Fruit fly (Drosophila melanogaster): ENCODE results near the gene Sugb.
A peak's percentile ranks its signal among the peaks of the same experiment; 100 is the strongest.

Sugb gene

DNA sequence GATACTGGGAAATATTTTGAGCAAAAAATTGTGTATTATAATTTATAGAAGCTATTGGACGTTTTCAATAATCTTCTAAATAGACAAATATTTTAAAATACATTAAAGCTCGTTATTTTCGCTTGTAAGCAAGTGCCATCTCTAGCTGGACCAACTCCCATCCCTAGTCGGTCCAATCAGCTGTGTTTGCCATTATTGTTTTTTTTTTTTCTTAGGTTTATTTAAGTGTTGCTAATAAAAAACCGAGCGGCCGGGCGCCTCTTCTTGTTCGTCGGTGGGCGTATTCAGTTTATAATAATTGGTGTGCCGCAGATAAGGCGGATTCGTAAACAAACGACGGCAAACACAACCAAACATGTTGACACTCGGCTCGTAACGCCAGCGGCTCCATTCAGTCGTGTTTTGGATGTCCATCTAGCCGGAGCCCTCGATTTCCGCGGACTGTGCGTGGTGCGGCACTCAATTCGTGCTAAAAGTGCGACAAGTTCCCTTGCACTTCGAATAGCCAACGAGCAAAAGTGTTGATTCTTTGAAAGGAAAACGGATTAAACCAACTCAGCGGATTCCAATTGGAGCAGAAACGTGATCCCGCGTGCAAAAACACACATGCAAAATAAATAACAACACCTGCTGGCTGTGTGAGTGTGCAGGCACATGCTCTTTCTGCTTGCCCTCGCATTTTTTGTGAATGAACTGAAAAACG is at the start of gene Sugb (continued):
- TF ChIP-seq Hr39 (optimal IDR thresholded peaks at IDR 0.05) = no peak
- TF ChIP-seq CrebB (tag; optimal IDR thresholded peaks at IDR 0.05) = peak; percentile 58
- no peak for TF ChIP-seq Kr (GFP tag; optimal IDR thresholded peaks at IDR 0.05)
- TF ChIP-seq CG9932 (GFP tag; IDR thresholded peaks at IDR 0.05) = no peak
- TF ChIP-seq CG9817 (tag; optimal IDR thresholded peaks at IDR 0.05) = peak; percentile 63
- no peak for TF ChIP-seq CG11456 (GFP tag; IDR thresholded peaks at IDR 0.05)
- no peak for TF ChIP-seq Dip2 (GFP tag; IDR thresholded peaks at IDR 0.05)
- peak; percentile 18 for TF ChIP-seq cg (GFP tag; optimal IDR thresholded peaks at IDR 0.05)
- peak; percentile 19 for TF ChIP-seq D19A (tag; optimal IDR thresholded peaks at IDR 0.05)
- no peak for TF ChIP-seq slou (GFP tag; optimal IDR thresholded peaks at IDR 0.05)
- peak; percentile 58 to 73 for TF ChIP-seq dpn (GFP tag; optimal IDR thresholded peaks at IDR 0.05)
- no peak for TF ChIP-seq oc (tag; optimal IDR thresholded peaks at IDR 0.05)
- peak; percentile 7 for TF ChIP-seq CG16863 (GFP tag; optimal IDR thresholded peaks at IDR 0.05)
- TF ChIP-seq sob (GFP tag; IDR thresholded peaks at IDR 0.05) = peak; percentile 79
- peak; percentile 60 for TF ChIP-seq Abd-B (GFP tag; optimal IDR thresholded peaks at IDR 0.05)
- TF ChIP-seq CG16813 (GFP tag; IDR thresholded peaks at IDR 0.05; ENCODE audit: partially characterized antibody) = peak; percentile 52
- no peak for TF ChIP-seq tna (GFP tag; IDR thresholded peaks at IDR 0.05; ENCODE audit: partially characterized antibody)
- peak; percentile 87 for TF ChIP-seq CG10431 (GFP tag; optimal IDR thresholded peaks at IDR 0.05)
- TF ChIP-seq shn (GFP tag; optimal IDR thresholded peaks at IDR 0.05) = no peak
- TF ChIP-seq dimm (GFP tag; IDR thresholded peaks at IDR 0.05) = no peak
- no peak for TF ChIP-seq tx (GFP tag; optimal IDR thresholded peaks at IDR 0.05)
- TF ChIP-seq onecut (GFP tag; IDR thresholded peaks at IDR 0.05) = peak; percentile 49
- TF ChIP-seq Med (GFP tag) = peak; percentile 92
- peak; percentile 65 for TF ChIP-seq CG7786 (GFP tag; optimal IDR thresholded peaks at IDR 0.05)
- peak; percentile 1 for TF ChIP-seq ind (GFP tag; optimal IDR thresholded peaks at IDR 0.05)
- TF ChIP-seq CG6689 (GFP tag; IDR thresholded peaks at IDR 0.05) = no peak
- peak; percentile 75; the same call in 2 of the 3 replicates for TF ChIP-seq zfh1 (GFP tag; IDR thresholded peaks at IDR 0.05)
- no peak for TF ChIP-seq ap (GFP tag; IDR thresholded peaks at IDR 0.05)
- peak; percentile 76 for TF ChIP-seq Scr (GFP tag; IDR thresholded peaks at IDR 0.05; ENCODE audit: partially characterized antibody)
- TF ChIP-seq Asciz (GFP tag; optimal IDR thresholded peaks at IDR 0.05) = peak; percentile 39
- no peak for TF ChIP-seq HLHmδ (GFP tag; optimal IDR thresholded peaks at IDR 0.05)
- TF ChIP-seq unc-4 (GFP tag; IDR thresholded peaks at IDR 0.05; ENCODE audit: partially characterized antibody) = peak; percentile 76
- TF ChIP-seq tin (GFP tag; optimal IDR thresholded peaks at IDR 0.05) = peak; percentile 50
- peak; percentile 42 for TF ChIP-seq Dref (GFP tag; IDR thresholded peaks at IDR 0.05)
- TF ChIP-seq pho (GFP tag; optimal IDR thresholded peaks at IDR 0.05) = peak; percentile 76
- TF ChIP-seq gce (GFP tag; IDR thresholded peaks at IDR 0.05) = no peak; the same call in 2 of the 3 replicates
- TF ChIP-seq unpg (GFP tag; optimal IDR thresholded peaks at IDR 0.05) = peak; percentile 63
- no peak for TF ChIP-seq Poxn (GFP tag; IDR thresholded peaks at IDR 0.05)
- no peak for TF ChIP-seq fru (optimal IDR thresholded peaks at IDR 0.05)
- no peak for TF ChIP-seq CG30020 (tag; optimal IDR thresholded peaks at IDR 0.05)
- peak; percentile 45 for TF ChIP-seq kay (GFP tag; optimal IDR thresholded peaks at IDR 0.05)
- peak; percentile 56 for TF ChIP-seq CG32772 (GFP tag; IDR thresholded peaks at IDR 0.05)
- TF ChIP-seq crol (GFP tag; IDR thresholded peaks at IDR 0.05) = no peak
- peak; percentile 80 for TF ChIP-seq PHDP (tag; optimal IDR thresholded peaks at IDR 0.05)
- TF ChIP-seq p53 (GFP tag; optimal IDR thresholded peaks at IDR 0.05) = no peak
- no peak for TF ChIP-seq CG4707 (GFP tag; optimal IDR thresholded peaks at IDR 0.05)
- TF ChIP-seq CG3163 (GFP tag; optimal IDR thresholded peaks at IDR 0.05) = peak; percentile 55
- peak; percentile 43 for TF ChIP-seq seq (GFP tag; IDR thresholded peaks at IDR 0.05)
- peak; percentile 75 for TF ChIP-seq Drgx (GFP tag; IDR thresholded peaks at IDR 0.05)
- no peak for TF ChIP-seq CG10274 (GFP tag; optimal IDR thresholded peaks at IDR 0.05)
- peak; percentile 25 for TF ChIP-seq CG1792 (GFP tag; optimal IDR thresholded peaks at IDR 0.05)

Data from whole organism, embryonic.